Worm (Caenorhabditis elegans) whole organism, young adult: ENCODE results near the gene F53F4.17.

ENCODE experiments used
- C06A6.2 ChIP-seq: fragments of 200-800 bp; sonication (Bioruptor generic); conservative IDR thresholded peaks from 2 replicates; pipeline ENCODE4 v1.3.6; 2022; ENCODE audit warnings: missing genetic modification characterization, missing compliant biosample characterization
- C17E4.6 ChIP-seq: fragments of 200-800 bp; sonication (Bioruptor generic); IDR thresholded peaks from 2 replicates; pipeline ENCODE4 v1.3.6; 2022; ENCODE audit warnings: missing genetic modification reagents, missing genetic modification characterization, missing compliant biosample characterization
- F23B12.7 ChIP-seq: sonication (generic microtip); optimal IDR thresholded peaks from 2 replicates; lab custom pipeline; 2017; ENCODE audit warnings: missing genetic modification characterization, mild to moderate bottlenecking, missing compliant biosample characterization, antibody characterized with exemption, moderate library complexity; ENCODE audit not compliant: insufficient read depth
- F33H1.4 ChIP-seq: fragments of 200-800 bp; sonication (Bioruptor generic); IDR thresholded peaks from 2 replicates; pipeline ENCODE4 v1.3.6; 2022; ENCODE audit warnings: missing genetic modification reagents, missing genetic modification characterization, missing compliant biosample characterization
- F37B4.10 ChIP-seq: fragments of 200-800 bp; sonication (Bioruptor generic); IDR thresholded peaks from 2 replicates; pipeline ENCODE4 v1.3.6; 2022; ENCODE audit warnings: missing genetic modification characterization, missing compliant biosample characterization
- F55B11.4 ChIP-seq: sonication (generic microtip); optimal IDR thresholded peaks from 2 replicates; lab custom pipeline; 2016; ENCODE audit warnings: missing compliant biosample characterization, missing genetic modification characterization, borderline replicate concordance; ENCODE audit not compliant: insufficient read depth
- T26A5.8 ChIP-seq: sonication (generic microtip); optimal IDR thresholded peaks from 2 replicates; lab custom pipeline; 2016; ENCODE audit warnings: missing genetic modification characterization, missing compliant biosample characterization
- Y67H2A.10 ChIP-seq: fragments of 200-800 bp; sonication (Bioruptor generic); conservative IDR thresholded peaks from 2 replicates; pipeline ENCODE4 v1.3.6; 2022; ENCODE audit warnings: missing genetic modification reagents, missing genetic modification characterization, missing compliant biosample characterization
- Y79H2A.3 ChIP-seq: fragments of 200-800 bp; sonication (Bioruptor generic); conservative IDR thresholded peaks from 2 replicates; pipeline ENCODE4 v1.3.6; 2022; ENCODE audit warnings: missing genetic modification reagents, missing genetic modification characterization, missing compliant biosample characterization
- ZK185.1 ChIP-seq: sonication (generic microtip); optimal IDR thresholded peaks from 2 replicates; lab custom pipeline; 2016; ENCODE audit warnings: mild to moderate bottlenecking, missing genetic modification characterization, missing compliant biosample characterization; ENCODE audit not compliant: poor library complexity, severe bottlenecking
- attf-6 ChIP-seq: fragments of 200-800 bp; sonication (Bioruptor generic); IDR thresholded peaks from 2 replicates; pipeline ENCODE4 v1.3.6; 2022; ENCODE audit warnings: missing genetic modification reagents, missing genetic modification characterization, missing compliant biosample characterization
- bed-1 ChIP-seq: fragments of 200-800 bp; sonication (Bioruptor generic); IDR thresholded peaks from 2 replicates; pipeline ENCODE4 v1.3.6; 2022; ENCODE audit warnings: missing genetic modification reagents, missing genetic modification characterization, missing compliant biosample characterization
- bed-2 ChIP-seq: fragments of 200-800 bp; sonication (Bioruptor generic); IDR thresholded peaks from 2 replicates; pipeline ENCODE4 v1.3.6; 2022; ENCODE audit warnings: missing genetic modification reagents, missing genetic modification characterization, missing compliant biosample characterization
- chd-7 ChIP-seq: sonication (generic microtip); optimal IDR thresholded peaks from 2 replicates; lab custom pipeline; 2016; ENCODE audit warnings: mild to moderate bottlenecking, missing genetic modification characterization, moderate library complexity, missing compliant biosample characterization
- die-1 ChIP-seq: sonication (generic microtip); optimal IDR thresholded peaks from 2 replicates; lab custom pipeline; 2016; ENCODE audit warnings: missing genotype, mild to moderate bottlenecking, missing genetic modification characterization, missing compliant biosample characterization
- dox-1 ChIP-seq: fragments of 200-800 bp; sonication (Bioruptor generic); IDR thresholded peaks from 2 replicates; pipeline ENCODE4 v1.3.6; 2022; ENCODE audit warnings: missing genetic modification reagents, missing genetic modification characterization, missing compliant biosample characterization
- egrh-3 ChIP-seq: fragments of 200-800 bp; sonication (Bioruptor generic); IDR thresholded peaks from 2 replicates; pipeline ENCODE4 v1.3.6; 2022; ENCODE audit warnings: missing genetic modification reagents, missing genetic modification characterization, missing compliant biosample characterization
- ets-4 ChIP-seq: fragments of 200-800 bp; sonication (Bioruptor generic); optimal IDR thresholded peaks from 2 replicates; lab custom pipeline; 2018; ENCODE audit warnings: mild to moderate bottlenecking, missing genetic modification characterization, missing compliant biosample characterization
- fkh-3 ChIP-seq: sonication (generic microtip); optimal IDR thresholded peaks from 2 replicates; lab custom pipeline; 2016; ENCODE audit warnings: mild to moderate bottlenecking, missing genetic modification characterization, missing compliant biosample characterization
- gei-17 ChIP-seq: fragments of 200-800 bp; sonication (Bioruptor generic); optimal IDR thresholded peaks from 2 replicates; lab custom pipeline; 2018; ENCODE audit warnings: mild to moderate bottlenecking, missing genetic modification characterization, missing compliant biosample characterization
- hlh-12 ChIP-seq: sonication (generic microtip); optimal IDR thresholded peaks from 2 replicates; lab custom pipeline; 2016; ENCODE audit warnings: missing genetic modification characterization, missing compliant biosample characterization
- hlh-26 ChIP-seq: fragments of 200-800 bp; sonication (Bioruptor generic); conservative IDR thresholded peaks from 2 replicates; pipeline ENCODE4 v1.3.6; 2022; ENCODE audit warnings: missing genetic modification reagents, missing genetic modification characterization, missing compliant biosample characterization
- hmg-1.2 ChIP-seq: fragments of 200-800 bp; sonication (Bioruptor generic); IDR thresholded peaks from 2 replicates; pipeline ENCODE4 v1.3.6; 2022; ENCODE audit warnings: missing genetic modification reagents, missing genetic modification characterization, missing compliant biosample characterization
- hrde-1 ChIP-seq: sonication (generic microtip); optimal IDR thresholded peaks from 2 replicates; lab custom pipeline; 2016; ENCODE audit warnings: missing genetic modification characterization, mild to moderate bottlenecking, missing compliant biosample characterization, moderate library complexity, missing genotype, missing genetic modification reagents, borderline replicate concordance
- mxl-1 ChIP-seq: sonication (generic microtip); optimal IDR thresholded peaks from 2 replicates; lab custom pipeline; 2016; ENCODE audit warnings: missing genetic modification characterization, missing compliant biosample characterization
- nhr-80 ChIP-seq: sonication (generic microtip); optimal IDR thresholded peaks from 2 replicates; lab custom pipeline; 2016; ENCODE audit warnings: missing genetic modification characterization, missing compliant biosample characterization
- pha-4 ChIP-seq: fragments of 150-350 bp; sonication (generic microtip); optimal IDR thresholded peaks from 2 replicates; lab custom pipeline; 2014; ENCODE audit warnings: missing biosample characterization, missing genetic modification reagents, missing genetic modification characterization
- sdz-38 ChIP-seq: sonication (generic microtip); optimal IDR thresholded peaks from 2 replicates; lab custom pipeline; 2016; ENCODE audit warnings: missing genotype, missing genetic modification characterization, missing compliant biosample characterization
- snpc-3.4 ChIP-seq: sonication (generic microtip); optimal IDR thresholded peaks from 2 replicates; lab custom pipeline; 2017; ENCODE audit warnings: missing genetic modification characterization, mild to moderate bottlenecking, missing compliant biosample characterization, antibody characterized with exemption, moderate library complexity, missing genotype, missing genetic modification reagents
- somi-1 ChIP-seq: fragments of 200-800 bp; sonication (Bioruptor generic); optimal IDR thresholded peaks from 2 replicates; lab custom pipeline; 2018; ENCODE audit warnings: mild to moderate bottlenecking, missing genetic modification characterization, missing compliant biosample characterization
- sptf-2 ChIP-seq: fragments of 200-800 bp; sonication (Bioruptor generic); optimal IDR thresholded peaks from 2 replicates; lab custom pipeline; 2018; ENCODE audit warnings: mild to moderate bottlenecking, missing genetic modification characterization, missing compliant biosample characterization
- tbp1 ChIP-seq: fragments of 200-800 bp; sonication (Bioruptor generic); optimal IDR thresholded peaks from 2 replicates; lab custom pipeline; 2018; ENCODE audit warnings: mild to moderate bottlenecking, missing genetic modification characterization, missing compliant biosample characterization
- xnd-1 ChIP-seq: sonication (generic microtip); optimal IDR thresholded peaks from 2 replicates; lab custom pipeline; 2016; ENCODE audit warnings: missing genotype, missing genetic modification reagents, missing genetic modification characterization, missing compliant biosample characterization
- zfh-2 ChIP-seq: fragments of 200-800 bp; sonication (Bioruptor generic); conservative IDR thresholded peaks from 2 replicates; pipeline ENCODE4 v1.3.6; 2022; ENCODE audit warnings: missing genetic modification reagents, missing genetic modification characterization, missing compliant biosample characterization
- zim-3 ChIP-seq: sonication (generic microtip); optimal IDR thresholded peaks from 2 replicates; lab custom pipeline; 2017; ENCODE audit warnings: mild to moderate bottlenecking, missing genetic modification characterization, moderate library complexity, missing compliant biosample characterization

F53F4.17 gene

ce11 chrV:13600882-13601281, 12.9 kb downstream of the F53F4.17 start, which contains the start of gene rdy-2 (continued):
- TF ChIP-seq mxl-1 = no peak
- no peak for TF ChIP-seq F37B4.10
- TF ChIP-seq sptf-2 (GFP tag; lab: Kevin White, UChicago) = no peak
- TF ChIP-seq, all 124 proteins: peak for 0

DNA sequence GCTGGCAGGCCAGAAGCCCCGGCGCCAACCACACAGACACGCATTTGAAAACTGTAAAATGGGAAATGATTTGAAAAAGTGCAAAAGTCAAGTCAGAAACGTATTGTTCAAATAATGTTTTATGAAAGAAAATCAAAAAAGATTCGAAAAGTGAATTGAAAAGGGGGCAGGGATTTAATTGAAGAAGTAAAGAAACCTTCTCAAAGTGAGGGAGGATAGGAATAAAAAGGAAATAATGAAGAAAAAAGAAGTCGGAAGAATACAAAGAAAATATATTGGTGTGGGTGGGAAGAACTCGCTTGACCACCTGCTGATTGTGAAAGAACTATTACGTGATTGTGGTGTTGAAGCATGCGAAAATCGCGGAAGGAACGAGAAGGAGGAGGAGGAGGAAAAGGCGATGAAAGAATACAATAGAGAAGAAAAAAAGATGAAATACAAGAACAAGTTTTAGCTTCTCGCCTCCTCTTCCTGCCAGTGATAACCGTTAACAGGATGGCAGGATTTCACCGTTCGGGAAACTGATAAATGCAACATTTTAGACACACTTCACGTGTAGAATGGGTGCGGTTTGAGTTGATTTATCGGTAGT, 18.7 kb downstream of the F53F4.17 start, which contains the start of gene fmo-4:
TSS of gene fmo-4 (minus strand) at position 51 of the 592 bp plus-strand sequence.
- TF ChIP-seq ets-4 (GFP tag; lab: Kevin White, UChicago) (no peak), attf-6 (no peak), C06A6.2 (GFP tag; lab: Robert Waterston, UW) (no peak), F23B12.7 (tag; lab: Kevin White, UChicago) (no peak), gei-17 (GFP tag; lab: Kevin White, UChicago) (no peak), F55B11.4 (tag; lab: Kevin White, UChicago) (no peak), bed-1 (no peak), hrde-1 (tag; lab: Kevin White, UChicago) (no peak), snpc-3.4 (tag; lab: Kevin White, UChicago) (no peak), ZK185.1 (tag; lab: Kevin White, UChicago) (no peak), T26A5.8 (tag; lab: Kevin White, UChicago) (no peak), die-1 (tag; lab: Kevin White, UChicago) (no peak)

DNA sequence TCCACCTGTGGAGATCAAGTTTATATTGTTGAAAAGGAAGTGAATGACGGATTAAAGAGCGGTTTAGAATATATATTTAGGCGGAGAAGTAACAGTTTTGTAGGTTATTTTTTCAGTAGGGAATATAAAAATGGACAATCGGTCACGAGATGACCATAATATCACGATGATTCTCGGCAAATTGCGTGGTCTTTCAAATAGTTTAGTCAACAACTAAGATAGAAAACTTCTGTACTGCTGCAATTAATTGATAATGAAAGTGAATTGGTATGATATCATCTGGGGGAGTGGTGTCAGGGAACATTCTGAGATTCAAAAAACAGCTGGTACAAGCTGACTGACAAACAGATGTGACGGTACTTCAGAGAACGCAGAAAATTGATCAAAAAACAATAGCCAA, 20.5 kb downstream of the F53F4.17 start:
- no peak for TF ChIP-seq C17E4.6 (GFP tag; lab: Robert Waterston, UW)
- no peak for TF ChIP-seq tbp1
- TF ChIP-seq somi-1 (GFP tag; lab: Kevin White, UChicago) = peak; percentile 30
- TF ChIP-seq xnd-1 (tag; lab: Kevin White, UChicago) = no peak
- TF ChIP-seq F55B11.4 (tag; lab: Kevin White, UChicago) = no peak
- TF ChIP-seq, all 124 proteins: peak for 1

DNA sequence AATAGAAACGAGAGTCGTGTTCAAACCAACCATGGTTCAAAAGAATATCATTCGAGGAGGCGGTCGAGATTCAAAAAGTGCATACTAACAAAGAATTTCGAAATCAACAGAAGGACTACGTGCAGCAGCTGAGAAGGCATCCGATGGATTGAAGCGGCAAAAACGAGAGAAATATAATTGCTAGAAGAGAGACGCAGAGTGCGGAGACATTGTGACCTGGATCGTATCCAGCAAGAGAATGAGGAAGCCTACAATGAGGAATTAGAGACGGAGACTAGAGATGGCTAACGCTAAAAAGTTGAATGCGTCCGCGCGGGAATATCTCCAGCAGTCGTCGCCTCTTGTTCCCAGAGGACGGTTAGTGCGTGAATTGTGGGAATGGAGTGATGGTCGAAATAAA, 21.8 kb downstream of the F53F4.17 start:
- TF ChIP-seq egrh-3 (no peak), bed-1 (no peak), hmg-1.2 (GFP tag; lab: Robert Waterston, UW) (peak; percentile 63), hlh-26 (GFP tag; lab: Robert Waterston, UW) (no peak)
- TF ChIP-seq, all 124 proteins: peak for 1

DNA sequence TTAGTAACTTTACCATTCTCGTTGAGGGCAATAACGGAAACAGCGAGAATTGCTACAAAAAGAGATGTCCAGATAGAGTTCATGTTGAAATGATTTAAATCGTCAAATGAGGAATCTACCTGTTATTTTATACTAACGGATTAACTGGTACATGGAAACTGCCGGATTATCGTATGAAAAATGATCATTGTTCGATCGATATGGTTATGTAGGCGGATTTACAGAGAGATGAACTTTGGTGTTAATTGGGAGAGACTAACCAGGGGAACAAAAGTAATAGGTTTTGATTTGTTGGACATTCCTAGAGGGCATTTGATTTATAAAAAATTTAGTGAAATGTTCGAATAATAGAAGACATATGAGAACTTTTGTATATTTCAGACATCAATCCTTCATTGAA, 23.8 kb downstream of the F53F4.17 start, which contains the start of gene spig-9:
TSS of gene spig-9 (minus strand) at position 101 of the 400 bp plus-strand sequence.
- no peak for TF ChIP-seq chd-7 (tag; lab: Kevin White, UChicago)
- no peak for TF ChIP-seq zfh-2 (GFP tag; lab: Robert Waterston, UW)
- TF ChIP-seq bed-2 (GFP tag; lab: Robert Waterston, UW) = no peak
- no peak for TF ChIP-seq C06A6.2 (GFP tag; lab: Robert Waterston, UW)
- no peak for TF ChIP-seq pha-4 (tag; lab: Kevin White, UChicago)
- TF ChIP-seq fkh-3 (tag; lab: Kevin White, UChicago) = no peak
- TF ChIP-seq Y79H2A.3 = no peak
- TF ChIP-seq sdz-38 (tag; lab: Kevin White, UChicago) = no peak
- TF ChIP-seq F33H1.4 = no peak
- no peak for TF ChIP-seq dox-1
- no peak for TF ChIP-seq Y67H2A.10 (GFP tag; lab: Robert Waterston, UW)
- no peak for TF ChIP-seq sptf-2 (GFP tag; lab: Kevin White, UChicago)
- no peak for TF ChIP-seq zim-3 (tag; lab: Kevin White, UChicago)
- no peak for TF ChIP-seq hrde-1 (tag; lab: Kevin White, UChicago)
- no peak for TF ChIP-seq hlh-12
- no peak for TF ChIP-seq nhr-80 (tag; lab: Kevin White, UChicago)
